Worm (Caenorhabditis elegans) whole organism, L4/young adult: ENCODE data around the gene ugt-62.

ENCODE experiments used
- W03F9.2 ChIP-seq: fragments of 150-350 bp; optimal IDR thresholded peaks from 2 replicates; lab custom pipeline; 2014; ENCODE audit warnings: missing biosample characterization, missing genetic modification characterization
- him-1 ChIP-seq: sonication (generic microtip); optimal IDR thresholded peaks from 2 replicates; lab custom pipeline; 2016; ENCODE audit warnings: missing genotype, missing genetic modification reagents, missing genetic modification characterization, missing compliant biosample characterization

- TF ChIP-seq him-1 (tag; lab: Kevin White, UChicago) = no peak
- no peak for TF ChIP-seq W03F9.2
These were observed 4.5 kb upstream of the ugt-62 start, which contains the start of gene M88.3 for ce11 chrIII:4544959-4545358.
